Worm (Caenorhabditis elegans) whole organism, young adult: ENCODE measurements around the gene Y44A6B.3.

Source experiments
- B0019.2 ChIP-seq: fragments of 200-800 bp; sonication (Bioruptor generic); conservative IDR thresholded peaks from 2 replicates; pipeline ENCODE4 v1.3.6; 2022; ENCODE audit warnings: missing genetic modification reagents, missing genetic modification characterization, missing compliant biosample characterization
- B0261.1 ChIP-seq: sonication (generic microtip); optimal IDR thresholded peaks from 2 replicates; lab custom pipeline; 2016; ENCODE audit warnings: mild to moderate bottlenecking, missing genetic modification characterization, moderate library complexity, missing compliant biosample characterization
- C17E4.6 ChIP-seq: fragments of 200-800 bp; sonication (Bioruptor generic); IDR thresholded peaks from 2 replicates; pipeline ENCODE4 v1.3.6; 2022; ENCODE audit warnings: missing genetic modification reagents, missing genetic modification characterization, missing compliant biosample characterization
- F39B2.1 ChIP-seq: fragments of 200-800 bp; sonication (Bioruptor generic); IDR thresholded peaks from 2 replicates; pipeline ENCODE4 v1.3.6; 2022; ENCODE audit warnings: missing genetic modification reagents, missing genetic modification characterization, missing compliant biosample characterization
- F49E8.2 ChIP-seq: sonication (generic microtip); optimal IDR thresholded peaks from 3 replicates; lab custom pipeline; 2017; ENCODE audit warnings: missing genetic modification characterization, mild to moderate bottlenecking, missing compliant biosample characterization, antibody characterized with exemption, moderate library complexity; ENCODE audit not compliant: insufficient read depth
- F57A8.1 ChIP-seq: fragments of 200-800 bp; sonication (Bioruptor generic); optimal IDR thresholded peaks from 2 replicates; lab custom pipeline; 2018; ENCODE audit warnings: mild to moderate bottlenecking, missing genetic modification characterization, moderate library complexity, missing compliant biosample characterization
- K11D2.4 ChIP-seq: fragments of 200-800 bp; sonication (Bioruptor generic); IDR thresholded peaks from 2 replicates; pipeline ENCODE4 v1.3.6; 2022; ENCODE audit warnings: missing genetic modification reagents, missing genetic modification characterization, missing compliant biosample characterization
- K12H6.12 ChIP-seq: fragments of 200-800 bp; sonication (Bioruptor generic); optimal IDR thresholded peaks from 2 replicates; lab custom pipeline; 2018; ENCODE audit warnings: mild to moderate bottlenecking, missing genetic modification characterization, missing compliant biosample characterization
- T26A5.8 ChIP-seq: sonication (generic microtip); optimal IDR thresholded peaks from 2 replicates; lab custom pipeline; 2016; ENCODE audit warnings: missing genetic modification characterization, missing compliant biosample characterization
- Y79H2A.3 ChIP-seq: fragments of 200-800 bp; sonication (Bioruptor generic); conservative IDR thresholded peaks from 2 replicates; pipeline ENCODE4 v1.3.6; 2022; ENCODE audit warnings: missing genetic modification reagents, missing genetic modification characterization, missing compliant biosample characterization
- akir-1 ChIP-seq: fragments of 200-800 bp; sonication (Bioruptor generic); optimal IDR thresholded peaks from 2 replicates; lab custom pipeline; 2018; ENCODE audit warnings: mild to moderate bottlenecking, missing genetic modification characterization, moderate library complexity, missing compliant biosample characterization
- aptf-3 ChIP-seq: fragments of 200-800 bp; sonication (Bioruptor generic); IDR thresholded peaks from 2 replicates; pipeline ENCODE4 v1.3.6; 2022; ENCODE audit warnings: missing genetic modification characterization, missing compliant biosample characterization
- cebp-1 ChIP-seq, 2 experiments: fragments of 200-800 bp in 1 of 2; sonication (Bioruptor generic) in 1 of 2; sonication (generic microtip) in 1 of 2; IDR thresholded peaks in 1 of 2; optimal IDR thresholded peaks in 1 of 2; 2 replicates each; pipeline versions ENCODE4 v1.3.6 to Lab custom; 2017 to 2022; ENCODE audit warnings: missing compliant biosample characterization in 2 of 2, missing genetic modification characterization in 2 of 2, mild to moderate bottlenecking in 1 of 2, missing genetic modification reagents in 1 of 2, moderate library complexity in 1 of 2
- cebp-2 ChIP-seq: fragments of 200-800 bp; sonication (Bioruptor generic); IDR thresholded peaks from 2 replicates; pipeline ENCODE4 v1.3.6; 2022; ENCODE audit warnings: missing genetic modification characterization, missing compliant biosample characterization
- ceh-40 ChIP-seq: fragments of 200-800 bp; sonication (Bioruptor generic); IDR thresholded peaks from 2 replicates; pipeline ENCODE4 v1.3.6; 2022; ENCODE audit warnings: missing genetic modification characterization, missing compliant biosample characterization
- egl-44 ChIP-seq: fragments of 200-800 bp; sonication (Bioruptor generic); IDR thresholded peaks from 2 replicates; pipeline ENCODE4 v1.3.6; 2022; ENCODE audit warnings: missing genetic modification reagents, missing genetic modification characterization, missing compliant biosample characterization
- gei-17 ChIP-seq: fragments of 200-800 bp; sonication (Bioruptor generic); optimal IDR thresholded peaks from 2 replicates; lab custom pipeline; 2018; ENCODE audit warnings: mild to moderate bottlenecking, missing genetic modification characterization, missing compliant biosample characterization
- hrde-1 ChIP-seq: sonication (generic microtip); optimal IDR thresholded peaks from 2 replicates; lab custom pipeline; 2016; ENCODE audit warnings: missing genetic modification characterization, mild to moderate bottlenecking, missing compliant biosample characterization, moderate library complexity, missing genotype, missing genetic modification reagents, borderline replicate concordance
- let-607 ChIP-seq, 2 experiments: fragments of 200-800 bp in 1 of 2; sonication (Bioruptor generic) in 1 of 2; sonication (generic microtip) in 1 of 2; optimal IDR thresholded peaks; 2 replicates each; lab custom pipeline; 2016 to 2018; ENCODE audit warnings: mild to moderate bottlenecking in 2 of 2, missing compliant biosample characterization in 2 of 2, missing genetic modification characterization in 2 of 2, moderate library complexity in 2 of 2, missing genotype in 1 of 2
- lin-40 ChIP-seq: sonication (generic microtip); optimal IDR thresholded peaks from 2 replicates; lab custom pipeline; 2016; ENCODE audit warnings: missing genetic modification characterization, mild to moderate bottlenecking, missing compliant biosample characterization, missing genotype, missing genetic modification reagents
- lin-54 ChIP-seq: fragments of 200-800 bp; sonication (Bioruptor generic); optimal IDR thresholded peaks from 2 replicates; lab custom pipeline; 2018; ENCODE audit warnings: mild to moderate bottlenecking, missing genetic modification characterization, missing compliant biosample characterization
- lsy-27 ChIP-seq: sonication (generic microtip); optimal IDR thresholded peaks from 2 replicates; lab custom pipeline; 2017; ENCODE audit warnings: missing genetic modification characterization, mild to moderate bottlenecking, missing compliant biosample characterization, antibody characterized with exemption, missing genotype, borderline replicate concordance; ENCODE audit not compliant: insufficient read depth
- nfya-1 ChIP-seq: sonication (generic microtip); optimal IDR thresholded peaks from 2 replicates; lab custom pipeline; 2017; ENCODE audit warnings: antibody characterized with exemption, missing compliant biosample characterization, missing genetic modification characterization, borderline replicate concordance; ENCODE audit not compliant: insufficient read depth
- nfyb-1 ChIP-seq: fragments of 200-800 bp; sonication (Bioruptor generic); IDR thresholded peaks from 2 replicates; pipeline ENCODE4 v1.3.6; 2022; ENCODE audit warnings: missing genetic modification reagents, missing genetic modification characterization, missing compliant biosample characterization
- nhr-179 ChIP-seq: sonication (generic microtip); optimal IDR thresholded peaks from 2 replicates; lab custom pipeline; 2016; ENCODE audit warnings: mild to moderate bottlenecking, missing genetic modification characterization, missing compliant biosample characterization
- nhr-80 ChIP-seq: sonication (generic microtip); optimal IDR thresholded peaks from 2 replicates; lab custom pipeline; 2016; ENCODE audit warnings: missing genetic modification characterization, missing compliant biosample characterization
- nhr-90 ChIP-seq: sonication (generic microtip); optimal IDR thresholded peaks from 2 replicates; lab custom pipeline; 2016; ENCODE audit warnings: missing genotype, mild to moderate bottlenecking, missing genetic modification characterization, missing compliant biosample characterization
- pbrm-1 ChIP-seq: fragments of 200-800 bp; sonication (Bioruptor generic); IDR thresholded peaks from 2 replicates; pipeline ENCODE4 v1.3.6; 2022; ENCODE audit warnings: missing genetic modification reagents, missing genetic modification characterization, missing compliant biosample characterization
- repo-1 ChIP-seq: sonication (generic microtip); optimal IDR thresholded peaks from 2 replicates; lab custom pipeline; 2017; ENCODE audit warnings: mild to moderate bottlenecking, missing genetic modification characterization, missing compliant biosample characterization
- sdz-38 ChIP-seq: sonication (generic microtip); optimal IDR thresholded peaks from 2 replicates; lab custom pipeline; 2016; ENCODE audit warnings: missing genotype, missing genetic modification characterization, missing compliant biosample characterization
- snpc-1.1 ChIP-seq: sonication (generic microtip); optimal IDR thresholded peaks from 2 replicates; lab custom pipeline; 2017; ENCODE audit warnings: missing genetic modification characterization, mild to moderate bottlenecking, missing compliant biosample characterization, antibody characterized with exemption, moderate library complexity, missing genotype, missing genetic modification reagents; ENCODE audit not compliant: insufficient read depth
- tbx-9 ChIP-seq: sonication (generic microtip); optimal IDR thresholded peaks from 2 replicates; lab custom pipeline; 2016; ENCODE audit warnings: borderline replicate concordance, missing genetic modification characterization, inconsistent platforms, missing compliant biosample characterization
- unc-62 ChIP-seq: fragments of 150-350 bp; optimal IDR thresholded peaks from 2 replicates; lab custom pipeline; 2014; ENCODE audit warnings: missing biosample characterization, missing genetic modification reagents, missing genetic modification characterization
- zfh-2 ChIP-seq: fragments of 200-800 bp; sonication (Bioruptor generic); conservative IDR thresholded peaks from 2 replicates; pipeline ENCODE4 v1.3.6; 2022; ENCODE audit warnings: missing genetic modification reagents, missing genetic modification characterization, missing compliant biosample characterization
- ztf-22 ChIP-seq: fragments of 200-800 bp; sonication (Bioruptor generic); optimal IDR thresholded peaks from 2 replicates; lab custom pipeline; 2018; ENCODE audit warnings: mild to moderate bottlenecking, missing genetic modification characterization, moderate library complexity, missing compliant biosample characterization
- ztf-3 ChIP-seq: fragments of 200-800 bp; sonication (Bioruptor generic); optimal IDR thresholded peaks from 2 replicates; lab custom pipeline; 2018; ENCODE audit warnings: mild to moderate bottlenecking, missing genetic modification characterization, missing compliant biosample characterization

The Y44A6B.3 gene

DNA sequence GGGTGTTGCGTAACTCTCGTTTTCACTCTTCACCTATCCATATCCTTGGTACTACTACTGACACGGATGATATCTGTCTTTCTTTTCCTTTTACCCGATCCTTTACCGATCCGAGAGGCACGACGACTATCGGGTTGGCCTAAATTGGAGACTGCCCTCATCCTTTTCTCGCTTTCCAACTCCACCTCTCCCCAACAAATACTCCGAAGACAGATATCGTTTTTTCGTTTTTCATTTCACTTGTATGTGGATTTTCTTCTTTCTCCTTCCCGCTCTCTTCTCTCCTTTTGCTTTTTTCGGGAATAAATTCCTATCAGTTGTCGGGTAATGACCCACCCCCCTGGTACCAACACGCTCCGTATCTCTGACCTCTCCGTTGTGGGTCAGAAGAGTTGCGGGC lies 26.7 kb upstream of the Y44A6B.3 start (continued):
- TF ChIP-seq K11D2.4 (GFP tag; lab: Robert Waterston, UW) (no peak), ceh-40 (GFP tag; lab: Robert Waterston, UW) (no peak), snpc-1.1 (no peak), gei-17 (no peak)

DNA sequence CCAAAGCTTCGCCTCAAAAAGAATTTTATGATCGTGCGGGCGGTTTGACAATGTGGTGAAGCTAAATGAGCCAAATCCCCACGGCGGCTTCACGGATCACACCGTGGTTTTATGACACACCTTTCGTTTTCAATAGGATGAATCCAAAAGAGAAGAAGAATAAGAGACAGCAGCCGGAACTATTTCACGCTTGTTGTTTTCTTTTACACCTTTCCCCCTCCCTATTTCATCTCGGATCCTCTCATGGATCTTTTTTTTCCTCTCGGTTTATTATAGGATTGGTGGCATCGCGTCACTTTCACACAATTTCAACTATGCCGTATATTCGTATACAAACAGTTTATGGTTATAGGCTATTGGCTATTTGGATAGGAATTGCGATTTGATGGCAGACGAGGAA lies 25.5 kb upstream of the Y44A6B.3 start:
- TF ChIP-seq ztf-3 (GFP tag; lab: Kevin White, UChicago), result no peak
- no peak for TF ChIP-seq egl-44 (GFP tag; lab: Robert Waterston, UW)
- TF ChIP-seq K12H6.12, result no peak
- TF ChIP-seq C17E4.6, result no peak
- no peak for TF ChIP-seq T26A5.8
- no peak for TF ChIP-seq unc-62 (GFP tag; lab: Kevin White, UChicago)
- no peak for TF ChIP-seq nhr-80 (tag; lab: Kevin White, UChicago)
- TF ChIP-seq repo-1 (tag; lab: Kevin White, UChicago), result no peak
- no peak for TF ChIP-seq ztf-22 (GFP tag; lab: Kevin White, UChicago)

DNA sequence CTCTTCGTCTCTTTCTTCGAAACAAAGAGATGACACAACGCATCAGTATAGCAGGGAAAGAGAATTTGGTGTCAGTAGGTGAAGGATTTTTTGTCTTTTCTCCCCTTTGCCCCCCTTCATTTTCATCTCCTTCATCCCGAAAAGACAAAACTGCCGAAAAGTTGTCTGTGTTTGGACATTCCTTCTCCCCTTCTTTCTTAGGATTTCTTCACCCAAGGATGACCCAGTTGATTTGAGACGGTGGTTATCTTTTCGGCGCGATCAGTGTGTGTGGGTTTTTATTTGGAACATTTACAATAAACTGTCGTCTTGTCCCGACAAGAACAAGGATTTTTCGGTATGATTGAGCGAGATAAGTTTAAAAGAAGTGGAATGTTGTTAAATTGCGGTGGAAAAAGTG lies 24.2 kb upstream of the Y44A6B.3 start:
- TF ChIP-seq akir-1 (GFP tag; lab: Kevin White, UChicago) (no peak), aptf-3 (GFP tag; lab: Robert Waterston, UW) (no peak)

DNA sequence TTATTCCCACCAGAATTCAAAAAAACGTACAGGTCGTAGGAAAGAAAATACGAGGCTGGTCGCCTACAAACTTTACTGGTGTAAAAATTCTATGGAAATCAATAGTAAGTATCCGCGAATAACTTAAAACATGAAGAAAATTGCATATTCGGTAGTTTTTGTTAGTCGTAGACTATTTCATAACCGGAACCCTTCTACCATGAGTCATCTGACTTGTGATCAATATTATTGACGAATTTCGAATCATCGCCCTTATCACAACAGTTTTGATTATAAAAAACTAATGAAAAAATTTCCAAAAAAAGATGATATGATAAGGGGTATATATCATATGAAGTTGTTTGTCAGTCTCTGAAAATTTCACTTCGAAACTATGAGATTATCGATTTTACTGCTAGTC lies 21.8 kb upstream of the Y44A6B.3 start, which contains the start of gene W01F3.2:
W01F3.2 (plus strand) TSS at position 301 of the 400 bp plus-strand sequence.
- no peak for TF ChIP-seq hrde-1
- no peak for TF ChIP-seq let-607 (tag; optimal IDR thresholded peaks at IDR 0.05; lab: Kevin White, UChicago)
- no peak for TF ChIP-seq nhr-90 (tag; lab: Kevin White, UChicago)
- no peak for TF ChIP-seq lin-40 (tag; lab: Kevin White, UChicago)
- no peak for TF ChIP-seq Y79H2A.3
- TF ChIP-seq F49E8.2 (tag; lab: Kevin White, UChicago), result no peak
- TF ChIP-seq lsy-27 (tag; lab: Kevin White, UChicago), result no peak
- no peak for TF ChIP-seq sdz-38 (tag; lab: Kevin White, UChicago)
- no peak for TF ChIP-seq cebp-1 (GFP tag; IDR thresholded peaks at IDR 0.05; lab: Robert Waterston, UW)
- TF ChIP-seq cebp-1 (tag; optimal IDR thresholded peaks at IDR 0.05; lab: Kevin White, UChicago), result peak; percentile 47

- no peak for TF ChIP-seq F57A8.1 (GFP tag; lab: Kevin White, UChicago)
- TF ChIP-seq zfh-2 (GFP tag; lab: Robert Waterston, UW), result no peak
- TF ChIP-seq tbx-9 (tag; lab: Kevin White, UChicago), result no peak
- TF ChIP-seq nhr-179 (tag; lab: Kevin White, UChicago), result no peak
- no peak for TF ChIP-seq B0261.1 (tag; lab: Kevin White, UChicago)
- TF ChIP-seq cebp-2 (GFP tag; lab: Robert Waterston, UW), result no peak
- no peak for TF ChIP-seq unc-62 (GFP tag; lab: Kevin White, UChicago)
- TF ChIP-seq nfyb-1 (GFP tag; lab: Robert Waterston, UW), result no peak
- no peak for TF ChIP-seq nfya-1
- no peak for TF ChIP-seq B0019.2 (GFP tag; lab: Robert Waterston, UW)
- no peak for TF ChIP-seq F39B2.1 (GFP tag; lab: Robert Waterston, UW)
- TF ChIP-seq pbrm-1 (GFP tag; lab: Robert Waterston, UW), result no peak
- no peak for TF ChIP-seq lin-54
Observed at ce11 chrV:20656626-20657025, 18.4 kb upstream of the Y44A6B.3 start.
